Worm (Caenorhabditis elegans): ENCODE measurements around the gene F45E1.4.

- TF ChIP-seq pqm-1 (tag; optimal IDR thresholded peaks at IDR 0.05), result no peak
- no peak for TF ChIP-seq sea-2 (GFP tag; optimal IDR thresholded peaks at IDR 0.05)
Measured at ce11 chrX:8026709-8027108, 40.9 kb downstream of the F45E1.4 start.
